Worm (Caenorhabditis elegans): ENCODE results near the gene tbc-1.
"Not testable (repeated sequence)": the region's sequence is repeated elsewhere in the genome, so short reads cannot be mapped to it uniquely, and the experiment has no call there.

The tbc-1 gene

ce11 chrX:14964253-14964652, 6.3 kb upstream of the tbc-1 start, which contains the start of gene rgs-11 (continued):
- TF ChIP-seq sox-4 (tag; optimal IDR thresholded peaks at IDR 0.05) (no peak), blmp-1 (tag; optimal IDR thresholded peaks at IDR 0.05) (no peak)

ce11 chrX:14965761-14966160, 4.8 kb upstream of the tbc-1 start, which contains the start of gene F45B8.5:
F45B8.5 (plus strand) TSS chrX:14966061.
- TF ChIP-seq ama-1 (optimal IDR thresholded peaks at IDR 0.05) (no peak), aha-1 (tag; optimal IDR thresholded peaks at IDR 0.05) (no peak), hlh-17 (GFP tag; optimal IDR thresholded peaks at IDR 0.05; ENCODE audit: borderline replicate concordance) (no peak), nhr-85 (tag) (no peak), nhr-76 (tag; optimal IDR thresholded peaks at IDR 0.05) (no peak), efl-1 (optimal IDR thresholded peaks at IDR 0.05) (no peak), efl-1 (GFP tag; optimal IDR thresholded peaks at IDR 0.05 in 1 of 2) (no peak), nhr-19 (GFP tag; conservative IDR thresholded peaks at IDR 0.05) (no peak), unc-98 (GFP tag; IDR thresholded peaks at IDR 0.05) (no peak), nhr-71 (tag; optimal IDR thresholded peaks at IDR 0.05) (no peak), blmp-1 (tag; optimal IDR thresholded peaks at IDR 0.05) (no peak), C16A3.4 (tag; optimal IDR thresholded peaks at IDR 0.05) (no peak), nhr-90 (tag; optimal IDR thresholded peaks at IDR 0.05; ENCODE audit: poor library complexity) (no peak), zip-4 (GFP tag; optimal IDR thresholded peaks at IDR 0.05) (no peak), lin-13 (GFP tag; optimal IDR thresholded peaks at IDR 0.05) (no peak), dpl-1 (GFP tag; optimal IDR thresholded peaks at IDR 0.05) (no peak), unc-62 (GFP tag; optimal IDR thresholded peaks at IDR 0.05) (no peak), fkh-4 (tag; optimal IDR thresholded peaks at IDR 0.05; ENCODE audit: borderline replicate concordance) (no peak), C34B4.2 (tag; optimal IDR thresholded peaks at IDR 0.05) (no peak), snu-23 (GFP tag; optimal IDR thresholded peaks at IDR 0.05) (no peak), nhr-20 (tag; optimal IDR thresholded peaks at IDR 0.05) (no peak)

ce11 chrX:14966515-14966914, 4.0 kb upstream of the tbc-1 start, which contains the start of gene F20D1.22:
F20D1.22 (plus strand) TSS chrX:14966815.
- TF ChIP-seq xbp-1, nhr-84, ceh-82 (tag; optimal IDR thresholded peaks at IDR 0.05): not testable (repeated sequence)

- no peak for TF ChIP-seq nhr-90 (tag; optimal IDR thresholded peaks at IDR 0.05; ENCODE audit: poor library complexity)
- TF ChIP-seq xbp-1 (tag; optimal IDR thresholded peaks at IDR 0.05): no peak
- TF ChIP-seq blmp-1 (tag; optimal IDR thresholded peaks at IDR 0.05): no peak
- TF ChIP-seq isw-1 (GFP tag; IDR thresholded peaks at IDR 0.05): no peak
- TF ChIP-seq fkh-10 (GFP tag; optimal IDR thresholded peaks at IDR 0.05): no peak
- TF ChIP-seq fkh-8 (tag; optimal IDR thresholded peaks at IDR 0.05): no peak
- no peak for TF ChIP-seq dpl-1 (GFP tag; optimal IDR thresholded peaks at IDR 0.05)
- TF ChIP-seq nhr-237 (tag; optimal IDR thresholded peaks at IDR 0.05): no peak
- TF ChIP-seq lin-15B (tag; optimal IDR thresholded peaks at IDR 0.05): no peak
These were observed 936 bp upstream of the tbc-1 start for ce11 chrX:14969615-14970014.

ce11 chrX:14973085-14973484, 2.5 kb downstream of the tbc-1 start:
- no peak for TF ChIP-seq swsn-7 (tag; optimal IDR thresholded peaks at IDR 0.05)
- no peak for TF ChIP-seq efl-1 (optimal IDR thresholded peaks at IDR 0.05)
- peak in 1 of 2 experiments; percentile 89 for TF ChIP-seq efl-1 (GFP tag; optimal IDR thresholded peaks at IDR 0.05 in 1 of 2)
- peak; percentile 54 for TF ChIP-seq nhr-85 (tag)

ce11 chrX:14975467-14976167, 5.1 kb downstream of the tbc-1 start, which contains the start of gene F20D1.3:
F20D1.3 (plus strand) TSS chrX:14976117.
- TF ChIP-seq pag-3 (tag; optimal IDR thresholded peaks at IDR 0.05; ENCODE audit: borderline replicate concordance, insufficient read depth): no peak
- TF ChIP-seq ces-1 (GFP tag; optimal IDR thresholded peaks at IDR 0.05): no peak
- no peak for TF ChIP-seq mab-9 (GFP tag; IDR thresholded peaks at IDR 0.05)
- TF ChIP-seq nhr-84 (tag; optimal IDR thresholded peaks at IDR 0.05): no peak
- peak; percentile 71 for TF ChIP-seq mep-1 (tag; optimal IDR thresholded peaks at IDR 0.05)
- no peak for TF ChIP-seq unc-98 (GFP tag; IDR thresholded peaks at IDR 0.05)
- TF ChIP-seq isw-1 (GFP tag; IDR thresholded peaks at IDR 0.05): no peak
- TF ChIP-seq hlh-4 (tag; optimal IDR thresholded peaks at IDR 0.05): no peak
- no peak for TF ChIP-seq rnt-1 (tag; optimal IDR thresholded peaks at IDR 0.05)
- TF ChIP-seq lin-14 (GFP tag; optimal IDR thresholded peaks at IDR 0.05): peak; percentile 91
- peak; percentile 77 for TF ChIP-seq jun-1 (tag; optimal IDR thresholded peaks at IDR 0.05)
- no peak for TF ChIP-seq C04F5.9 (tag; optimal IDR thresholded peaks at IDR 0.05)
- no peak for TF ChIP-seq aha-1 (tag; optimal IDR thresholded peaks at IDR 0.05)
- TF ChIP-seq lsy-2 (tag; optimal IDR thresholded peaks at IDR 0.05): peak in 1 of 2 experiments; percentile 65
- no peak for TF ChIP-seq ztf-4 (tag; optimal IDR thresholded peaks at IDR 0.05)
- no peak for TF ChIP-seq unc-30 (tag; optimal IDR thresholded peaks at IDR 0.05)
